Fruit fly (Drosophila melanogaster) Kc167 (cell line): ENCODE data around the gene Ilp8.

Source experiments
- Sin3A ChIP-seq: fragments of >200 bp; optimal IDR thresholded peaks from 2 replicates; lab custom pipeline; 2018; ENCODE audit warnings: missing external identifiers
- h ChIP-seq: fragments of >200 bp; optimal IDR thresholded peaks from 3 replicates; lab custom pipeline; 2018; ENCODE audit warnings: missing external identifiers
- psq ChIP-seq: fragments of >200 bp; optimal IDR thresholded peaks from 2 replicates; lab custom pipeline; 2017; ENCODE audit warnings: missing external identifiers
- ttk ChIP-seq: sonication (Bioruptor generic); optimal IDR thresholded peaks from 2 replicates; lab custom pipeline; 2017; ENCODE audit warnings: missing external identifiers

DNA sequence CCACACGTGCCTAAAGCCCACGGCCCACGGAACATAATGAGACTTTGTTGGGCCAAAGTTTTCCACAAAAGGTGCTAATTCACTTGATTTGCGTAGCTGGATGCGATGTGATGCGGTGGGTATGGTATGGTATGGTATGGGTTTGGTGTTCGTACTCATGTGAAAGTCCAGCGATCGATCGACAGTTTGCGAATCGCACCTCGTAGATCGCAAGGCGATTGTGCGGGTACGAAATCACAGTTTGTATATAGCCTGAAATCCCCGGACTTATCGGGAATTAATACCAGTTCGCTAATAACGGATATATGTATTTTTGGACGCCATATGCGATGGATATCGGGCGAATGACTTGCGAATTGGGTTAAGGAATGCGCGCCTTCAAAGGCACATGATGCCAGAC, 23.9 kb downstream of the Ilp8 start:
- TF ChIP-seq h (no peak), ttk (lab: Kevin White, UChicago) (no peak), psq (lab: Kevin White, UChicago) (no peak), Sin3A (lab: Kevin White, UChicago) (no peak)
